Worm (Caenorhabditis elegans) whole organism, L4 larva: ENCODE results near the gene tyra-2.

Experiments
- R02D3.7 ChIP-seq: fragments of 150-350 bp; sonication (generic microtip); optimal IDR thresholded peaks from 3 replicates; lab custom pipeline; 2014; ENCODE audit warnings: missing biosample characterization, missing genetic modification characterization
- ama-1 ChIP-seq: fragments of 150-350 bp; optimal IDR thresholded peaks from 2 replicates; lab custom pipeline; 2014; ENCODE audit warnings: inconsistent platforms, mixed read lengths
- fkh-10 ChIP-seq: fragments of 150-350 bp; optimal IDR thresholded peaks from 2 replicates; lab custom pipeline; 2014; ENCODE audit warnings: missing biosample characterization, missing genetic modification reagents, missing genetic modification characterization
- jun-1 ChIP-seq: fragments of 150-350 bp; optimal IDR thresholded peaks from 2 replicates; lab custom pipeline; 2014; ENCODE audit warnings: missing biosample characterization, missing genetic modification reagents, missing genetic modification characterization
- mdt-29 ChIP-seq: fragments of 200-800 bp; sonication (Bioruptor generic); IDR thresholded peaks from 2 replicates; pipeline ENCODE4 v1.3.6; 2022; ENCODE audit warnings: missing genetic modification reagents, missing genetic modification characterization, missing compliant biosample characterization
- snpc-4 ChIP-seq: fragments of 150-350 bp; optimal IDR thresholded peaks from 2 replicates; lab custom pipeline; 2014; ENCODE audit warnings: missing biosample characterization, missing genetic modification characterization
- unc-130 ChIP-seq: sonication (generic microtip); optimal IDR thresholded peaks from 2 replicates; lab custom pipeline; 2016; ENCODE audit warnings: missing genetic modification reagents, missing genetic modification characterization, missing compliant biosample characterization
- zip-11 ChIP-seq: fragments of 200-800 bp; sonication (Bioruptor generic); IDR thresholded peaks from 2 replicates; pipeline ENCODE4 v1.3.6; 2022; ENCODE audit warnings: missing genetic modification characterization, missing compliant biosample characterization

DNA sequence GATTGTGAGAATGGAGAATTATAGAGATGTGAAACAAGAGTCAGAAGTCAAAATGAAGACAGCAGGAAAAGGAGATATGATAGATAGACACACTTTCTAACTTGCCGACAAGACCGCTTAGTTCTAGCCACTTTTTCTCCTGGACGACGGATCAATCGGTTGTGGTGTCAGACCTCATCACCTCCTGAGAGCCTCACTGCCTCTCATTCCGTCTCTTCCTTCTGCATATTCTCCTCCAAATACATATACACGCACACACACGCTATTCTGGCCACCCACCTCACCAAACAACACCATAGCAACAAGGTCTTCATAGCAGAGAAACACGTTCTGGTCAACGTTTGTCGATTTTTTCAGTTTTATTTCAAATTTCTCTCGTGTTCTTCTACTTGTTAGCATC lies 38.3 kb downstream of the tyra-2 start, which contains the start of gene F01E11.3:
- TF ChIP-seq snpc-4 (tag; lab: Kevin White, UChicago) (no peak), zip-11 (GFP tag; lab: Robert Waterston, UW) (no peak), mdt-29 (no peak), R02D3.7 (tag; lab: Kevin White, UChicago) (no peak), ama-1 (lab: Kevin White, UChicago) (no peak), unc-130 (GFP tag; lab: Kevin White, UChicago) (no peak), jun-1 (tag; lab: Kevin White, UChicago) (no peak), fkh-10 (GFP tag; lab: Kevin White, UChicago) (no peak)
